Fruit fly (Drosophila melanogaster) whole organism, wandering third instar larva: ENCODE results near the gene CG14207.
A peak's percentile ranks its signal among the peaks of the same experiment; 100 is the strongest.

Experiments used
- Dif ChIP-seq: fragments of 200-275, 200-300 bp; sonication (Bioruptor generic); optimal IDR thresholded peaks from 2 replicates; lab custom pipeline; 2018; ENCODE audit warnings: missing biosample characterization, missing genetic modification characterization; ENCODE audit not compliant: partially characterized antibody
- Myc ChIP-seq: fragments of >200 bp; optimal IDR thresholded peaks from 2 replicates; lab custom pipeline; 2017
- Rel ChIP-seq, 2 experiments: fragments of 200-800 bp; sonication (Bioruptor generic) in 1 of 2; optimal IDR thresholded peaks; 2 replicates in 1 of 2; 3 replicates in 1 of 2; lab custom pipeline; 2016 to 2019; ENCODE audit warnings: mild to moderate bottlenecking in 2 of 2, missing biosample characterization in 2 of 2, missing genetic modification characterization in 2 of 2, moderate library complexity in 1 of 2
- br ChIP-seq: fragments of 200-800 bp; sonication (Bioruptor generic); optimal IDR thresholded peaks from 2 replicates; lab custom pipeline; 2016; ENCODE audit warnings: missing biosample characterization, missing genetic modification characterization
- dl ChIP-seq, 2 experiments: fragments of 175-275, 200-275 bp in 1 of 2; fragments of 200-275 bp in 1 of 2; sonication (Bioruptor generic); optimal IDR thresholded peaks; lab custom pipeline; 2018; ENCODE audit warnings: mild to moderate bottlenecking in 2 of 2, missing biosample characterization in 2 of 2, missing genetic modification characterization in 2 of 2, moderate library complexity in 2 of 2; ENCODE audit not compliant: partially characterized antibody in 2 of 2, insufficient read depth in 1 of 2
- ey ChIP-seq: fragments of 200-800 bp; sonication (Bioruptor generic); optimal IDR thresholded peaks from 2 replicates; lab custom pipeline; 2016; ENCODE audit warnings: missing biosample characterization, missing genetic modification characterization
- h ChIP-seq: fragments of 200-800 bp; sonication (Bioruptor generic); optimal IDR thresholded peaks from 3 replicates; lab custom pipeline; 2016; ENCODE audit warnings: missing biosample characterization, mild to moderate bottlenecking, missing genetic modification characterization
- lola ChIP-seq: fragments of >200 bp; optimal IDR thresholded peaks from 2 replicates; lab custom pipeline; 2017; ENCODE audit warnings: missing biosample characterization, missing genetic modification characterization
- pan ChIP-seq: fragments of >200 bp; optimal IDR thresholded peaks from 2 replicates; lab custom pipeline; 2017
- psq ChIP-seq: fragments of 200-800 bp; sonication (Bioruptor generic); optimal IDR thresholded peaks from 3 replicates; lab custom pipeline; 2017; ENCODE audit warnings: missing biosample characterization, mild to moderate bottlenecking, missing genetic modification characterization, moderate library complexity
- tai ChIP-seq: sonication (Bioruptor generic); optimal IDR thresholded peaks from 2 replicates; lab custom pipeline; 2016; ENCODE audit warnings: missing biosample characterization, missing genetic modification characterization
- usp ChIP-seq: fragments of >200 bp; optimal IDR thresholded peaks from 2 replicates; lab custom pipeline; 2017; ENCODE audit warnings: missing biosample characterization, missing genetic modification characterization

DNA sequence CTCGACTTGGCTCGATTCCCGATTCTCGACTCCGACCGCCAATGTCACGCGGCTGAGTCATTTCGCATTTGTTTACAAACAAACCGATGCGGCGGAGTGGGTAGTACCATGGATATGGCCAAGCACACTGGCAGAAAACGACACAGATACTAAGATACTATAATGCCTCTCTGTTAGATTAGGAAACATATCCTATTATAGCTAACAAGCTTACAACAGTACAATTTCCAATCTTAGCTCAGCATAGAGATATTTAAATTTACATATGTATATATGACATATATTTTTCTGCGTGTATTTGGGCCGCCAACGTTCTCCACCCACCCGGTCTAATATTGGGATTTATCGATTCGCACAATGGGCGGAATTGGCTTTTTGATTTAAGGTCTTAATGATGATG lies 1.0 kb upstream of the CG14207 start:
- no peak for TF ChIP-seq dl (GFP tag; optimal IDR thresholded peaks at IDR 0.05; lab: Kevin White, UChicago; ENCODE audit: insufficient read depth in 1 of 2, partially characterized antibody in 2 of 2)
- no peak for TF ChIP-seq tai
- TF ChIP-seq pan (lab: Kevin White, UChicago), result no peak
- TF ChIP-seq usp, result no peak
- TF ChIP-seq lola (GFP tag; lab: Kevin White, UChicago), result no peak
- TF ChIP-seq Myc (lab: Kevin White, UChicago), result no peak
- peak; percentile 76 for TF ChIP-seq h (GFP tag; lab: Kevin White, UChicago)
- TF ChIP-seq Dif (GFP tag; lab: Kevin White, UChicago), result no peak
- peak; percentile 48 for TF ChIP-seq ey (GFP tag; lab: Kevin White, UChicago)
- peak; percentile 31 for TF ChIP-seq psq
- peak; percentile 46 for TF ChIP-seq br (GFP tag; lab: Kevin White, UChicago)
- TF ChIP-seq Rel (GFP tag; optimal IDR thresholded peaks at IDR 0.05; lab: Kevin White, UChicago), result peak; percentile 13
- TF ChIP-seq Rel (tag; optimal IDR thresholded peaks at IDR 0.05; lab: Kevin White, UChicago), result no peak
